Worm (Caenorhabditis elegans) whole organism, mixed stage, embryonic: ENCODE measurements around the gene W06A7.2.

Experiments used
- bed-3 ChIP-seq: fragments of 200-800 bp; sonication (Bioruptor generic); optimal IDR thresholded peaks from 3 replicates; lab custom pipeline; 2018; ENCODE audit warnings: mild to moderate bottlenecking, missing genetic modification characterization, moderate library complexity, missing compliant biosample characterization
- ceh-39 ChIP-seq: fragments of 150-350 bp; optimal IDR thresholded peaks from 2 replicates; lab custom pipeline; 2014; ENCODE audit warnings: missing biosample characterization, missing genetic modification characterization
- ceh-43 ChIP-seq: fragments of 200-800 bp; sonication (Bioruptor generic); optimal IDR thresholded peaks from 2 replicates; lab custom pipeline; 2018; ENCODE audit warnings: mild to moderate bottlenecking, missing genetic modification characterization, moderate library complexity, missing compliant biosample characterization
- ces-1 ChIP-seq: fragments of 150-350 bp; optimal IDR thresholded peaks from 2 replicates; lab custom pipeline; 2014; ENCODE audit warnings: missing biosample characterization, missing genetic modification reagents, missing genetic modification characterization
- drap-1 ChIP-seq: fragments of 200-800 bp; sonication (Bioruptor generic); optimal IDR thresholded peaks from 3 replicates; lab custom pipeline; 2018; ENCODE audit warnings: mild to moderate bottlenecking, missing genetic modification characterization, missing compliant biosample characterization
- elt-1 ChIP-seq: sonication (generic microtip); optimal IDR thresholded peaks from 2 replicates; lab custom pipeline; 2017; ENCODE audit warnings: missing genetic modification characterization, mild to moderate bottlenecking, missing compliant biosample characterization, antibody characterized with exemption, moderate library complexity, borderline replicate concordance; ENCODE audit not compliant: insufficient read depth
- elt-3 ChIP-seq: fragments of 150-350 bp; optimal IDR thresholded peaks from 2 replicates; lab custom pipeline; 2014; ENCODE audit warnings: missing biosample characterization, missing genetic modification characterization
- ham-2 ChIP-seq: fragments of 200-800 bp; sonication (Bioruptor generic); optimal IDR thresholded peaks from 2 replicates; lab custom pipeline; 2018; ENCODE audit warnings: mild to moderate bottlenecking, missing genetic modification characterization, missing compliant biosample characterization
- hlh-1 ChIP-seq: fragments of 150-350 bp; optimal IDR thresholded peaks from 2 replicates; lab custom pipeline; 2014; ENCODE audit warnings: missing biosample characterization, missing genetic modification reagents, missing genetic modification characterization
- lin-32 ChIP-seq: fragments of 200-800 bp; sonication (Bioruptor generic); optimal IDR thresholded peaks from 2 replicates; lab custom pipeline; 2018; ENCODE audit warnings: mild to moderate bottlenecking, missing genetic modification characterization, missing compliant biosample characterization
- lsy-2 ChIP-seq: fragments of 150-350 bp; optimal IDR thresholded peaks from 2 replicates; lab custom pipeline; 2014; ENCODE audit warnings: missing biosample characterization, missing genetic modification characterization
- mab-5 ChIP-seq: fragments of 150-350 bp; optimal IDR thresholded peaks from 2 replicates; lab custom pipeline; 2014; ENCODE audit warnings: missing biosample characterization, missing genetic modification characterization
- mep-1 ChIP-seq: fragments of 150-350 bp; optimal IDR thresholded peaks from 2 replicates; lab custom pipeline; 2017; ENCODE audit warnings: missing biosample characterization, missing genetic modification reagents, missing genetic modification characterization, inconsistent platforms
- mls-2 ChIP-seq: sonication (generic microtip); optimal IDR thresholded peaks from 2 replicates; lab custom pipeline; 2016; ENCODE audit warnings: mild to moderate bottlenecking, missing genetic modification characterization, moderate library complexity, missing compliant biosample characterization
- nhr-2 ChIP-seq: fragments of 150-350 bp; optimal IDR thresholded peaks from 2 replicates; lab custom pipeline; 2014; ENCODE audit warnings: missing biosample characterization, missing genetic modification characterization
- nhr-76 ChIP-seq: sonication (generic microtip); optimal IDR thresholded peaks from 2 replicates; lab custom pipeline; 2017; ENCODE audit warnings: missing biosample characterization, missing genetic modification characterization
- sem-2 ChIP-seq: fragments of 200-800 bp; sonication (Bioruptor generic); optimal IDR thresholded peaks from 2 replicates; lab custom pipeline; 2018; ENCODE audit warnings: mild to moderate bottlenecking, missing genetic modification characterization, missing compliant biosample characterization
- snpc-4 ChIP-seq: fragments of 150-350 bp; optimal IDR thresholded peaks from 2 replicates; lab custom pipeline; 2014; ENCODE audit warnings: missing biosample characterization, missing genetic modification characterization
- unc-120 ChIP-seq: sonication (generic microtip); optimal IDR thresholded peaks from 2 replicates; lab custom pipeline; 2017; ENCODE audit warnings: missing genetic modification characterization, missing compliant biosample characterization; ENCODE audit not compliant: poor library complexity, severe bottlenecking
- unc-39 ChIP-seq: fragments of 150-350 bp; optimal IDR thresholded peaks from 2 replicates; lab custom pipeline; 2014; ENCODE audit warnings: missing biosample characterization, missing genetic modification characterization
- zip-8 ChIP-seq: fragments of 150-350 bp; optimal IDR thresholded peaks from 2 replicates; lab custom pipeline; 2014; ENCODE audit warnings: missing biosample characterization, missing genetic modification characterization
- ztf-11 ChIP-seq: fragments of 150-350 bp; optimal IDR thresholded peaks from 2 replicates; lab custom pipeline; 2014; ENCODE audit warnings: missing biosample characterization, missing genetic modification characterization

The W06A7.2 gene

DNA sequence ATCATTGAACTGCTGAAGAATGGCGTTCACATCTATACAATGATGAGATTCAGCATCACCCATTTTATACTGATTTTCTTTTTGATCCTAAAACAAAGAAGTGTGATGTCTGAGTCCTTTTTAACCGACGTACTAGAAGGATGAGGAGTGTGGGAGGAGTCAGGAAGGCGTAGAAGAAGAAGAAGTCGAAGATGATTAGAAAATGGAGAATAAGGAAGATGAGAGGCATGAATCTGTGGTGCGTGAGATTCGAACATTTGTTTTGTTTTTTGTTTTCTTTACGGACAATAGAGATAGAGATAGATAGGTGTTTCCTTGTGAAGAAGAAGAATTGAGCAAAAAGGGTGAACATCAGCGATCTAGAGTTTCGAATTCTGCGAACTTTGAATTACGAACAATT is 36.9 kb downstream of the W06A7.2 start, which contains the start of gene npr-13:
TSS of gene npr-13 (minus strand) at position 101 of the 400 bp plus-strand sequence.
- TF ChIP-seq ceh-43 (GFP tag; lab: Kevin White, UChicago), result no peak
- TF ChIP-seq nhr-76 (tag; lab: Kevin White, UChicago), result no peak
- TF ChIP-seq ztf-11 (tag; lab: Kevin White, UChicago), result no peak
- no peak for TF ChIP-seq ces-1 (GFP tag; lab: Kevin White, UChicago)
- no peak for TF ChIP-seq ceh-39 (tag; lab: Kevin White, UChicago)
- TF ChIP-seq nhr-2 (tag; lab: Kevin White, UChicago), result no peak
- TF ChIP-seq unc-120 (tag; lab: Kevin White, UChicago), result no peak
- TF ChIP-seq snpc-4, result no peak
- TF ChIP-seq drap-1 (GFP tag; lab: Kevin White, UChicago), result no peak
- TF ChIP-seq mls-2 (tag; lab: Kevin White, UChicago), result no peak
- TF ChIP-seq elt-3 (tag; lab: Kevin White, UChicago), result no peak

DNA sequence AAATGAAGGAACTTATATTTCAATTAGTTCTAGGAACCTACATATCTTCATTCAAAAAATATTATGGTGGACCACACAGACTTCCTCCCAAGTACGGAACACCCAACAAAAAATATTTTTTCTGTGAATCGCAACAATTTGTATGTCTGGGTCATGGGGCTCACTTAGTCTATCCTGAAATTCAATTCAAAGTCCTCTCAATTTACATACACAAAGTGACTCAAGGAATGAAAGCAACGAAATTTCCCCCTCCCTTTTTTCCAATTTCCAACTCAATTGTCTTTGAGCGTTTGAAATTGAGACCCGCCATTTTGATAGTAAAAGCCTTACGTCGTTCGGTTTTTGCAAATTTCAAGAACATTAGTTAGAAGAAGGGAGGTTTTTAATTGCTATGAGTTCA is 37.7 kb downstream of the W06A7.2 start:
- TF ChIP-seq elt-1 (tag; lab: Kevin White, UChicago), result no peak
- no peak for TF ChIP-seq unc-39 (tag; lab: Kevin White, UChicago)
- no peak for TF ChIP-seq snpc-4
- TF ChIP-seq ces-1 (GFP tag; lab: Kevin White, UChicago), result peak; percentile 70
- TF ChIP-seq lin-32 (GFP tag; lab: Kevin White, UChicago), result no peak
- no peak for TF ChIP-seq sem-2 (GFP tag; lab: Kevin White, UChicago)

DNA sequence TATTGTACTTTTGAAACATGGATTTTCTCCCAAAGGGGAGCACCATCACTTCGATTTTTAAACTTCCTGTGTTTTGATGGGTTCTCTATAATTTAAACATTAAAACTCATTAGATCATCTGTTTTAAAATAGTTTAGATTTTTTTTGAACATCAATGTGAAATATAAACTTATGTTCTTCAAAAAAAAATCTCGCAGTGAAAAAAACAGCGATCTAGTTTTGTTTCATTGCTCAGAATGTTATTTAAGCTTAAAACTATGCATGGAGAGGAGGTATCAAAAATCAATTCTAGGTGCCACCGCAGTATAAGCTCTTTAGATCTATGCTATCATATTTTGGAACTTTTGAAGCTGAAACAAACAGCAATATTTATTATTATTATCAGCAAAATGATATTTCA is 46.5 kb downstream of the W06A7.2 start, which contains the start of gene gcy-14:
TSS of gene gcy-14 (minus strand) at position 101 of the 400 bp plus-strand sequence.
- TF ChIP-seq lsy-2 (tag; lab: Kevin White, UChicago), result no peak
- TF ChIP-seq ham-2 (GFP tag; lab: Kevin White, UChicago), result no peak
- no peak for TF ChIP-seq mab-5 (tag; lab: Kevin White, UChicago)
- TF ChIP-seq ztf-11 (tag; lab: Kevin White, UChicago), result no peak
- no peak for TF ChIP-seq elt-1 (tag; lab: Kevin White, UChicago)
- no peak for TF ChIP-seq mep-1 (tag; lab: Kevin White, UChicago)
- TF ChIP-seq bed-3 (GFP tag; lab: Kevin White, UChicago), result no peak
- TF ChIP-seq zip-8 (tag; lab: Kevin White, UChicago), result no peak

DNA sequence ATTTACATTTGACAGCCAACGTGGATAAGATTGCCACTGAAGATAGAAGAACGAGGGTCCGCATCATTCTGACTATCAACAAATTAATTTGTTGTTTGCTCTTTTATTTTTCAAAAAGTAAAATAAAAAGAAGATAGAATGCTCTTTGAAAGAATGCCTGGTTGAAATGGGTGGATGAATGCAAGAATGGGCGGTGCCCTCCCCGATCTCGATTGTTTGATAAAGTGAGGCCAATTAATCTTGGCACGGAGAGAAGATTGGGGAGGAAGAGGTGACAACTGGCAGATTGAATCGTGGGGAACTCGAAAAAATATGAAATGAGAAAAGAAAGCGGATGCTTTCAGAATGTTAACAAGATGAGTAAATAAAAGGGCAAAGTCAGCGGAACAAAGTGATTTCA is 49.7 kb downstream of the W06A7.2 start, which contains the start of gene ZC412.3:
TSS of gene ZC412.3 (minus strand) at position 183 of the 400 bp plus-strand sequence.
- TF ChIP-seq mab-5 (tag; lab: Kevin White, UChicago), result no peak
- TF ChIP-seq unc-120 (tag; lab: Kevin White, UChicago), result peak; percentile 63
- peak; percentile 19 for TF ChIP-seq hlh-1 (tag; lab: Kevin White, UChicago)
- TF ChIP-seq, all 35 proteins: peak for 2
